Fruit fly (Drosophila melanogaster): ENCODE data around the gene Cht11.

Gene Cht11

DNA sequence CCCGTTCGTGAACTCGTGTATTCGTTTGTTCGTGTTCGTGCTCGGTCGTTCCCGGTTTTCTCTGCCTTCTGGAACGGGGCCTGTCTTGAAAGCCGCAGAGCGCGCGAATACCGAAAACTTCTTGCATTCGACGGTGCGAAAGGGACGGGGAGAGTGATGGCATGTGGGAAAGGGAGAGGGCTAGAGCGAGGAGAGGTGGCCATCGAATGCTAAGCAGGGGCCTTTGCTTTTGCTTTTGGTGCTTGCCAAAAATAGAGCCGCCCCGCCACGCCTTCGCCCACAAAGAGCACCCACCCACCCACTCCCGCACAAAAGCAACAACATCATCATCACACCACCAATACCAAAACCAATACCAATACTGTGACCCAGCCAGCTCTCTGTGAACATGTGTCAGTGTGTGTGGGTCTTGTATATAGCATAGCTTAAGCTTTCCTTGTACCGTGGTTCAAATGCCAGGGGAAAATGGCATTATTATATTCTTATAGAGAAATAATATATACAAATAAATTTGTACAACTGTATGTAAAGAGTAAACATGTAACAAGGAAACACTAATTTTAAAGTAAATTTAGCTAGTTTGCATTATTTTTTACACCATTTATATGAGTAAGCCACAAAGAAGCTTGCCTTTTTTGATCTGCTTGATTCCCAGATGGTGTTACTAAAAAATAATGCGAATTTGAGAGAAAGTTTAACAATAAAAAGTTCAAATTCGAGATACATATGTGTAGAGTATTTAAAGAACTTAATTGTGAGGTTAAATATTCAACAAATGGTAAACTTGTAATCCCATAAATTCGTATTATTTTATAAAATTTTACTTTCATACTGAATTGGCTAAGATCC lies 18.1 kb upstream of the Cht11 start, which contains the start of gene CG14434 (continued):
- TF ChIP-seq CG15269 (tag; optimal IDR thresholded peaks at IDR 0.05) (peak; percentile 81), odd (GFP tag; optimal IDR thresholded peaks at IDR 0.05) (peak; percentile 86), BEAF-32 (GFP tag; optimal IDR thresholded peaks at IDR 0.05) (no peak), CG42726 (GFP tag; IDR thresholded peaks at IDR 0.05; ENCODE audit: partially characterized antibody) (no peak), HmgD (GFP tag; optimal IDR thresholded peaks at IDR 0.05) (no peak), TFAM (GFP tag; optimal IDR thresholded peaks at IDR 0.05) (no peak), Nf-YA (GFP tag; IDR thresholded peaks at IDR 0.05) (0 out of 2 replicates have a peak, but pooled peaks have one; percentile 24), CG9437 (GFP tag; optimal IDR thresholded peaks at IDR 0.05) (peak; percentile 92), Mad (GFP tag; optimal IDR thresholded peaks at IDR 0.05) (peak; percentile 56), esg (GFP tag; conservative IDR thresholded peaks at IDR 0.05) (peak; percentile 51; the same call in 1 of the 2 replicates), CG11247 (GFP tag; IDR thresholded peaks at IDR 0.05) (no peak), luna (GFP tag; optimal IDR thresholded peaks at IDR 0.05) (no peak), CG9817 (tag; optimal IDR thresholded peaks at IDR 0.05) (peak; percentile 36), phol (tag; optimal IDR thresholded peaks at IDR 0.05) (peak; percentile 88), CG5245 (GFP tag; optimal IDR thresholded peaks at IDR 0.05) (peak; percentile 59), insv (GFP tag; optimal IDR thresholded peaks at IDR 0.05) (peak in 1 of 2 experiments; percentile 42), peb (GFP tag; IDR thresholded peaks at IDR 0.05) (0 out of 2 replicates have a peak, but pooled peaks have one; percentile 9), danr (GFP tag; IDR thresholded peaks at IDR 0.05) (0 out of 2 replicates have a peak, but pooled peaks have one; percentile 20), BtbVII (GFP tag; optimal IDR thresholded peaks at IDR 0.05) (peak; percentile 78), CG10959 (GFP tag; IDR thresholded peaks at IDR 0.05) (no peak), ro (GFP tag; IDR thresholded peaks at IDR 0.05) (no peak), CG10431 (GFP tag; optimal IDR thresholded peaks at IDR 0.05) (peak; percentile 79), Atf6 (GFP tag; IDR thresholded peaks at IDR 0.05) (no peak), Blimp-1 (GFP tag; optimal IDR thresholded peaks at IDR 0.05) (peak; percentile 68), tgo (GFP tag; IDR thresholded peaks at IDR 0.05) (peak; percentile 26; the same call in 1 of the 3 replicates), CG13296 (GFP tag; optimal IDR thresholded peaks at IDR 0.05) (peak; percentile 64), CG2202 (tag; optimal IDR thresholded peaks at IDR 0.05) (peak; percentile 70), sqz (GFP tag; optimal IDR thresholded peaks at IDR 0.05) (no peak), CG11085 (GFP tag; IDR thresholded peaks at IDR 0.05) (peak; percentile 37; the same call in 1 of the 2 replicates), CG17385 (GFP tag; optimal IDR thresholded peaks at IDR 0.05) (peak; percentile 83), CG8089 (GFP tag; optimal IDR thresholded peaks at IDR 0.05) (peak; percentile 42), CG5953 (GFP tag; IDR thresholded peaks at IDR 0.05) (0 out of 2 replicates have a peak, but pooled peaks have one; percentile 9), CrebB (tag; optimal IDR thresholded peaks at IDR 0.05) (no peak), CG10979 (tag; optimal IDR thresholded peaks at IDR 0.05) (peak; percentile 87), Dad (GFP tag; optimal IDR thresholded peaks at IDR 0.05) (peak; percentile 24), CG11696 (GFP tag; IDR thresholded peaks at IDR 0.05) (no peak), Oaz (GFP tag; IDR thresholded peaks at IDR 0.05) (no peak), CG11560 (tag; IDR thresholded peaks at IDR 0.05) (no peak), CG10543 (GFP tag; optimal IDR thresholded peaks at IDR 0.05) (peak; percentile 63), dan (GFP tag; IDR thresholded peaks at IDR 0.05) (no peak), pho (GFP tag; optimal IDR thresholded peaks at IDR 0.05) (peak; percentile 44), CG18599 (GFP tag; optimal IDR thresholded peaks at IDR 0.05) (peak; percentile 78), eve (GFP tag; optimal IDR thresholded peaks at IDR 0.05) (peak in 1 of 2 experiments; percentile 94), Xbp1 (GFP tag; optimal IDR thresholded peaks at IDR 0.05) (peak; percentile 82), CG43689 (GFP tag; IDR thresholded peaks at IDR 0.05) (peak; percentile 40; the same call in 1 of the 2 replicates), CG15479 (GFP tag; optimal IDR thresholded peaks at IDR 0.05) (no peak), Kr (GFP tag; optimal IDR thresholded peaks at IDR 0.05) (no peak), CG15011 (GFP tag; optimal IDR thresholded peaks at IDR 0.05) (peak; percentile 70)
